Worm (Caenorhabditis elegans) whole organism, midembryonic: ENCODE measurements around the gene F48E3.2.

Experiments
- T22C8.4 ChIP-seq: fragments of 200-800 bp; sonication (Bioruptor generic); IDR thresholded peaks from 2 replicates; pipeline ENCODE4 v1.3.6; 2022; ENCODE audit warnings: missing genetic modification characterization, missing compliant biosample characterization
- cog-1 ChIP-seq: sonication (generic microtip); optimal IDR thresholded peaks from 2 replicates; lab custom pipeline; 2016; ENCODE audit warnings: missing genetic modification characterization, missing compliant biosample characterization
- flt-1 ChIP-seq: fragments of 200-800 bp; sonication (Bioruptor generic); IDR thresholded peaks from 2 replicates; pipeline ENCODE4 v1.3.6; 2022; ENCODE audit warnings: missing genetic modification characterization, missing compliant biosample characterization
- klf-2 ChIP-seq: fragments of 200-800 bp; sonication (Bioruptor generic); conservative IDR thresholded peaks from 2 replicates; pipeline ENCODE4 v1.3.6; 2022; ENCODE audit warnings: missing genetic modification reagents, missing genetic modification characterization, missing compliant biosample characterization
- med-1 ChIP-seq: sonication (generic microtip); optimal IDR thresholded peaks from 2 replicates; lab custom pipeline; 2017; ENCODE audit warnings: missing genetic modification characterization, mild to moderate bottlenecking, missing compliant biosample characterization, antibody characterized with exemption, missing genetic modification reagents; ENCODE audit not compliant: insufficient read depth
- ref-1 ChIP-seq: fragments of 200-800 bp; sonication (Bioruptor generic); conservative IDR thresholded peaks from 2 replicates; pipeline ENCODE4 v1.3.6; 2022; ENCODE audit warnings: missing genetic modification reagents, missing genetic modification characterization, missing compliant biosample characterization
- ztf-23 ChIP-seq: fragments of 200-800 bp; sonication (Bioruptor generic); IDR thresholded peaks from 2 replicates; pipeline ENCODE4 v1.3.6; 2022; ENCODE audit warnings: missing genetic modification reagents, missing genetic modification characterization, missing compliant biosample characterization
- ztf-29 ChIP-seq: fragments of 200-800 bp; sonication (Bioruptor generic); IDR thresholded peaks from 2 replicates; pipeline ENCODE4 v1.3.6; 2022; ENCODE audit warnings: missing genetic modification reagents, missing genetic modification characterization, missing compliant biosample characterization

ce11 chrX:7493020-7493419, at the start of gene F48E3.2:
- TF ChIP-seq ztf-29 (GFP tag; lab: Robert Waterston, UW) (no peak), med-1 (GFP tag; lab: Kevin White, UChicago) (no peak), cog-1 (no peak), ref-1 (GFP tag; lab: Robert Waterston, UW) (no peak), flt-1 (GFP tag; lab: Robert Waterston, UW) (no peak), ztf-23 (no peak), klf-2 (GFP tag; lab: Robert Waterston, UW) (no peak), T22C8.4 (GFP tag; lab: Robert Waterston, UW) (no peak)
